Fruit fly (Drosophila melanogaster) whole organism, embryonic: Measurements from ENCODE around the gene Ank2.
A peak's percentile ranks its signal among the peaks of the same experiment; 100 is the strongest.

Experiments used
- Aef1 ChIP-seq: fragments of 200-800 bp; sonication (Bioruptor generic); IDR thresholded peaks from 3 replicates; pipeline ENCODE4 v1.3.6; 2022; ENCODE audit warnings: missing biosample characterization, missing genetic modification characterization
- Antp ChIP-seq: fragments of 200-800 bp; sonication (Bioruptor generic); optimal IDR thresholded peaks from 3 replicates; lab custom pipeline; 2016; ENCODE audit warnings: missing biosample characterization, missing genetic modification characterization
- Asciz ChIP-seq: fragments of 200-800 bp; sonication (Bioruptor generic); optimal IDR thresholded peaks from 2 replicates; lab custom pipeline; 2017; ENCODE audit warnings: missing biosample characterization, mild to moderate bottlenecking, missing genetic modification characterization, missing genetic modification reagents
- CG10147 ChIP-seq: fragments of 200-800 bp; sonication (Bioruptor generic); optimal IDR thresholded peaks from 2 replicates; lab custom pipeline; 2019; ENCODE audit warnings: missing biosample characterization, mild to moderate bottlenecking, missing genetic modification characterization, moderate library complexity
- CG11247 ChIP-seq: fragments of 200-800 bp; sonication (Bioruptor generic); IDR thresholded peaks from 2 replicates; pipeline ENCODE4 v1.3.6; 2022; ENCODE audit warnings: missing biosample characterization, missing genetic modification characterization
- CG11398 ChIP-seq: fragments of 200-800 bp; sonication (Bioruptor generic); optimal IDR thresholded peaks from 2 replicates; lab custom pipeline; 2016; ENCODE audit warnings: missing biosample characterization, missing genetic modification characterization
- CG11504 ChIP-seq: fragments of 200-800 bp; sonication (Bioruptor generic); optimal IDR thresholded peaks from 3 replicates; lab custom pipeline; 2019; ENCODE audit warnings: missing biosample characterization, mild to moderate bottlenecking, missing genetic modification characterization, moderate library complexity
- CG12391 ChIP-seq: fragments of 200-800 bp; sonication (Bioruptor generic); optimal IDR thresholded peaks from 3 replicates; lab custom pipeline; 2018; ENCODE audit warnings: missing biosample characterization, mild to moderate bottlenecking, missing genetic modification characterization, moderate library complexity
- CG12942 ChIP-seq: fragments of 200-800 bp; sonication (Bioruptor generic); optimal IDR thresholded peaks from 3 replicates; lab custom pipeline; 2016; ENCODE audit warnings: missing biosample characterization, missing genetic modification characterization
- CG13287 ChIP-seq: fragments of 200-800 bp; sonication (Bioruptor generic); IDR thresholded peaks from 2 replicates; pipeline ENCODE4 v1.3.6; 2022; ENCODE audit warnings: missing biosample characterization, missing genetic modification characterization; ENCODE audit not compliant: partially characterized antibody
- CG13624 ChIP-seq: fragments of 200-800 bp; sonication (Bioruptor generic); optimal IDR thresholded peaks from 2 replicates; lab custom pipeline; 2016; ENCODE audit warnings: missing biosample characterization, missing genetic modification characterization
- CG16863 ChIP-seq: fragments of 200-800 bp; sonication (Bioruptor generic); optimal IDR thresholded peaks from 3 replicates; lab custom pipeline; 2016; ENCODE audit warnings: missing biosample characterization, missing genetic modification characterization
- CG31441 ChIP-seq: fragments of 200-800 bp; sonication (Bioruptor generic); IDR thresholded peaks from 2 replicates; pipeline ENCODE4 v1.3.6; 2022; ENCODE audit warnings: missing biosample characterization, missing genetic modification characterization
- CG42726 ChIP-seq: fragments of 200-800 bp; sonication (Bioruptor generic); IDR thresholded peaks from 2 replicates; pipeline ENCODE4 v1.3.6; 2022; ENCODE audit warnings: missing biosample characterization, missing genetic modification characterization; ENCODE audit not compliant: partially characterized antibody
- CG4404 ChIP-seq: fragments of 200-800 bp; sonication (Bioruptor generic); IDR thresholded peaks from 2 replicates; pipeline ENCODE4 v1.3.6; 2022; ENCODE audit warnings: missing biosample characterization, missing genetic modification characterization
- CG5953 ChIP-seq: fragments of 200-800 bp; sonication (Bioruptor generic); IDR thresholded peaks from 2 replicates; pipeline ENCODE4 v1.3.6; 2022; ENCODE audit warnings: missing biosample characterization, missing genetic modification characterization
- CG6765 ChIP-seq: fragments of 200-800 bp; sonication (Bioruptor generic); optimal IDR thresholded peaks from 3 replicates; lab custom pipeline; 2017; ENCODE audit warnings: missing biosample characterization, mild to moderate bottlenecking, missing genetic modification characterization
- CG6791 ChIP-seq: fragments of 200-800 bp; sonication (Bioruptor generic); IDR thresholded peaks from 3 replicates; pipeline ENCODE4 v1.3.6; 2022; ENCODE audit warnings: missing biosample characterization, missing genetic modification characterization; ENCODE audit not compliant: partially characterized antibody
- CG6813 ChIP-seq: fragments of 200-800 bp; sonication (Bioruptor generic); optimal IDR thresholded peaks from 2 replicates; lab custom pipeline; 2017; ENCODE audit warnings: missing biosample characterization, missing genetic modification characterization, mild to moderate bottlenecking, moderate library complexity, missing genetic modification reagents
- CG7372 ChIP-seq: fragments of 200-800 bp; sonication (Bioruptor generic); IDR thresholded peaks from 2 replicates; pipeline ENCODE4 v1.3.6; 2022; ENCODE audit warnings: missing biosample characterization, missing genetic modification characterization
- CG7839 ChIP-seq: fragments of 200-800 bp; sonication (Bioruptor generic); optimal IDR thresholded peaks from 3 replicates; lab custom pipeline; 2018; ENCODE audit warnings: missing biosample characterization, mild to moderate bottlenecking, missing genetic modification characterization, moderate library complexity
- CG9215 ChIP-seq: fragments of 200-800 bp; sonication (Bioruptor generic); IDR thresholded peaks from 2 replicates; pipeline ENCODE4 v1.3.6; 2022; ENCODE audit warnings: missing biosample characterization, missing genetic modification characterization
- CG9437 ChIP-seq: fragments of 200-800 bp; sonication (Bioruptor generic); optimal IDR thresholded peaks from 2 replicates; lab custom pipeline; 2018; ENCODE audit warnings: missing biosample characterization, mild to moderate bottlenecking, missing genetic modification characterization
- Chrac-16 ChIP-seq: fragments of 200-800 bp; sonication (Bioruptor generic); optimal IDR thresholded peaks from 3 replicates; lab custom pipeline; 2016; ENCODE audit warnings: missing biosample characterization, missing genetic modification characterization
- CkIIα-i1 ChIP-seq: fragments of 200-800 bp; sonication (Bioruptor generic); IDR thresholded peaks from 2 replicates; pipeline ENCODE4 v1.3.6; 2022; ENCODE audit warnings: missing biosample characterization, missing genetic modification characterization
- Dfd ChIP-seq, 2 experiments: fragments of >200 bp; optimal IDR thresholded peaks; 2 replicates each; lab custom pipeline; 2017; ENCODE audit warnings: missing biosample characterization in 2 of 2, missing genetic modification characterization in 2 of 2
- Drgx ChIP-seq: fragments of 200-800 bp; sonication (Bioruptor generic); IDR thresholded peaks from 2 replicates; pipeline ENCODE4 v1.3.6; 2022; ENCODE audit warnings: missing biosample characterization, missing genetic modification characterization
- Hey ChIP-seq: fragments of 200-800 bp; sonication (Bioruptor generic); optimal IDR thresholded peaks from 3 replicates; lab custom pipeline; 2018; ENCODE audit warnings: missing biosample characterization, mild to moderate bottlenecking, missing genetic modification characterization
- HmgD ChIP-seq: fragments of 200-800 bp; sonication (Bioruptor generic); optimal IDR thresholded peaks from 3 replicates; lab custom pipeline; 2016; ENCODE audit warnings: missing biosample characterization, missing genetic modification characterization
- Jarid2 ChIP-seq: fragments of 200-800 bp; sonication (Bioruptor generic); optimal IDR thresholded peaks from 3 replicates; lab custom pipeline; 2017; ENCODE audit warnings: mild to moderate bottlenecking, missing biosample characterization, missing genetic modification reagents, missing genetic modification characterization
- Rx ChIP-seq: fragments of 200-800 bp; sonication (Bioruptor generic); IDR thresholded peaks from 2 replicates; pipeline ENCODE4 v1.3.6; 2022; ENCODE audit warnings: missing biosample characterization, missing genetic modification characterization
- Taf1 ChIP-seq: fragments of 200-800 bp; sonication (Bioruptor generic); IDR thresholded peaks from 2 replicates; pipeline ENCODE4 v1.3.6; 2022; ENCODE audit warnings: missing biosample characterization, missing genetic modification characterization
- ato ChIP-seq: fragments of 200-800 bp; sonication (Bioruptor generic); IDR thresholded peaks from 2 replicates; pipeline ENCODE4 v1.3.6; 2022; ENCODE audit warnings: missing biosample characterization, missing genetic modification characterization; ENCODE audit not compliant: partially characterized antibody
- bab2 ChIP-seq: fragments of 200-800 bp; sonication (Bioruptor generic); optimal IDR thresholded peaks from 2 replicates; lab custom pipeline; 2016; ENCODE audit warnings: missing biosample characterization, missing genetic modification characterization
- cad ChIP-seq: fragments of >200 bp; optimal IDR thresholded peaks from 2 replicates; lab custom pipeline; 2017; ENCODE audit warnings: missing biosample characterization, missing genetic modification characterization
- crol ChIP-seq: fragments of 200-800 bp; sonication (Bioruptor generic); IDR thresholded peaks from 2 replicates; pipeline ENCODE4 v1.3.6; 2022; ENCODE audit warnings: missing biosample characterization, missing genetic modification characterization
- dpn ChIP-seq, 2 experiments: fragments of 200-800 bp; sonication (Bioruptor generic); optimal IDR thresholded peaks; 3 replicates each; lab custom pipeline; 2016; ENCODE audit warnings: missing biosample characterization in 2 of 2, missing genetic modification characterization in 2 of 2
- fru ChIP-seq: fragments of >200 bp; optimal IDR thresholded peaks from 2 replicates; lab custom pipeline; 2017
- gfzf ChIP-seq: fragments of 200-800 bp; sonication (Bioruptor generic); optimal IDR thresholded peaks from 2 replicates; lab custom pipeline; 2016; ENCODE audit warnings: missing biosample characterization, mild to moderate bottlenecking, missing genetic modification characterization, moderate library complexity
- ind ChIP-seq: fragments of 200-800 bp; sonication (Bioruptor generic); optimal IDR thresholded peaks from 3 replicates; lab custom pipeline; 2016; ENCODE audit warnings: missing biosample characterization, missing genetic modification characterization
- inv ChIP-seq: fragments of 200-800 bp; sonication (Bioruptor generic); IDR thresholded peaks from 2 replicates; pipeline ENCODE4 v1.3.6; 2022; ENCODE audit warnings: missing biosample characterization, missing genetic modification characterization; ENCODE audit not compliant: partially characterized antibody
- jing ChIP-seq: fragments of 200-800 bp; sonication (Bioruptor generic); optimal IDR thresholded peaks from 2 replicates; lab custom pipeline; 2018; ENCODE audit warnings: missing biosample characterization, mild to moderate bottlenecking, missing genetic modification characterization
- kah ChIP-seq: fragments of 200-800 bp; sonication (Bioruptor generic); optimal IDR thresholded peaks from 2 replicates; lab custom pipeline; 2018; ENCODE audit warnings: missing biosample characterization, mild to moderate bottlenecking, missing genetic modification characterization
- ken ChIP-seq: fragments of 200-800 bp; sonication (Bioruptor generic); IDR thresholded peaks from 3 replicates; pipeline ENCODE4 v1.3.6; 2022; ENCODE audit warnings: missing biosample characterization, missing genetic modification characterization
- klu ChIP-seq: fragments of 200-800 bp; sonication (Bioruptor generic); IDR thresholded peaks from 2 replicates; pipeline ENCODE4 v1.3.6; 2022; ENCODE audit warnings: missing biosample characterization, missing genetic modification characterization
- knrl ChIP-seq: fragments of 200-800 bp; sonication (Bioruptor generic); IDR thresholded peaks from 3 replicates; pipeline ENCODE4 v1.3.6; 2022; ENCODE audit warnings: missing biosample characterization, missing genetic modification characterization; ENCODE audit not compliant: partially characterized antibody
- lmd ChIP-seq: fragments of 200-800 bp; sonication (Bioruptor generic); IDR thresholded peaks from 2 replicates; pipeline ENCODE4 v1.3.6; 2022; ENCODE audit warnings: missing biosample characterization, missing genetic modification characterization
- nau ChIP-seq: fragments of 200-800 bp; sonication (Bioruptor generic); optimal IDR thresholded peaks from 3 replicates; lab custom pipeline; 2017; ENCODE audit warnings: missing biosample characterization, mild to moderate bottlenecking, missing genetic modification characterization, missing genetic modification reagents
- nom ChIP-seq: fragments of 200-800 bp; sonication (Bioruptor generic); optimal IDR thresholded peaks from 2 replicates; lab custom pipeline; 2017; ENCODE audit warnings: missing biosample characterization, missing genetic modification characterization, mild to moderate bottlenecking, moderate library complexity, missing genetic modification reagents
- pros ChIP-seq: fragments of 200-800 bp; sonication (Bioruptor generic); optimal IDR thresholded peaks from 3 replicates; lab custom pipeline; 2019; ENCODE audit warnings: missing biosample characterization, mild to moderate bottlenecking, missing genetic modification characterization, moderate library complexity
- rib ChIP-seq: fragments of 200-800 bp; sonication (Bioruptor generic); IDR thresholded peaks from 2 replicates; pipeline ENCODE4 v1.3.6; 2022; ENCODE audit warnings: missing biosample characterization, missing genetic modification characterization
- z ChIP-seq: fragments of 200-800 bp; sonication (Bioruptor generic); IDR thresholded peaks from 3 replicates; pipeline ENCODE4 v1.3.6; 2022; ENCODE audit warnings: missing biosample characterization, missing genetic modification characterization

Ank2 gene

dm6 chr3L:7614226-7614625, 104.0 kb downstream of the Ank2 start (continued):
- no peak for TF ChIP-seq pros (GFP tag; lab: Kevin White, UChicago)
- no peak for TF ChIP-seq ken (GFP tag; lab: Robert Waterston, UW)
- TF ChIP-seq klu (GFP tag; lab: Robert Waterston, UW): no peak
- peak; percentile 62 for TF ChIP-seq ind (GFP tag; lab: Kevin White, UChicago)
- no peak for TF ChIP-seq rib (GFP tag; lab: Robert Waterston, UW)
- no peak for TF ChIP-seq knrl (GFP tag; lab: Robert Waterston, UW)
- TF ChIP-seq CG6791 (GFP tag; lab: Robert Waterston, UW): no peak
- TF ChIP-seq CG10147 (GFP tag; lab: Kevin White, UChicago): no peak
- no peak for TF ChIP-seq CG9215 (GFP tag; lab: Robert Waterston, UW)
- peak; percentile 14 for TF ChIP-seq CG6813 (GFP tag; lab: Kevin White, UChicago)
- no peak for TF ChIP-seq crol (GFP tag; lab: Robert Waterston, UW)
- no peak for TF ChIP-seq Taf1 (GFP tag; lab: Robert Waterston, UW)
- TF ChIP-seq cad (GFP tag; lab: Kevin White, UChicago): no peak
- TF ChIP-seq CG9437 (GFP tag; lab: Kevin White, UChicago): peak; percentile 22
- TF ChIP-seq CG6765 (GFP tag; lab: Kevin White, UChicago): no peak
- TF ChIP-seq CG7372 (GFP tag; lab: Robert Waterston, UW): peak; percentile 58; the same call in 1 of the 2 replicates
- TF ChIP-seq Dfd (GFP tag; optimal IDR thresholded peaks at IDR 0.05; lab: Kevin White, UChicago): no peak
- TF ChIP-seq Rx (GFP tag; lab: Robert Waterston, UW): no peak
- TF ChIP-seq CG7839: peak; percentile 56
- TF ChIP-seq kah (GFP tag; lab: Kevin White, UChicago): no peak
- no peak for TF ChIP-seq Jarid2
- TF ChIP-seq nau (GFP tag; lab: Kevin White, UChicago): no peak
- TF ChIP-seq CG31441 (GFP tag; lab: Robert Waterston, UW): peak; percentile 55; the same call in 1 of the 2 replicates
- no peak for TF ChIP-seq ato
- TF ChIP-seq inv (GFP tag; lab: Robert Waterston, UW): no peak
- no peak for TF ChIP-seq gfzf
- TF ChIP-seq CkIIα-i1 (GFP tag; lab: Robert Waterston, UW): no peak
- peak; percentile 36 for TF ChIP-seq bab2 (GFP tag; lab: Kevin White, UChicago)
- TF ChIP-seq lmd (GFP tag; lab: Robert Waterston, UW): no peak
- no peak for TF ChIP-seq CG13287 (GFP tag; lab: Robert Waterston, UW)
- peak; percentile 20 for TF ChIP-seq Antp (GFP tag; lab: Kevin White, UChicago)
- no peak for TF ChIP-seq CG16863 (GFP tag; lab: Kevin White, UChicago)
- no peak for TF ChIP-seq CG11247
- TF ChIP-seq CG5953 (GFP tag; lab: Robert Waterston, UW): no peak
- peak; percentile 36 for TF ChIP-seq Chrac-16 (GFP tag; lab: Kevin White, UChicago)
- TF ChIP-seq Hey (tag; lab: Kevin White, UChicago): no peak
- no peak for TF ChIP-seq CG4404 (GFP tag; lab: Robert Waterston, UW)
- TF ChIP-seq CG13624 (GFP tag; lab: Kevin White, UChicago): peak; percentile 8
- no peak for TF ChIP-seq CG11398 (GFP tag; lab: Kevin White, UChicago)
- peak; percentile 70 for TF ChIP-seq CG11504 (tag; lab: Kevin White, UChicago)
- no peak for TF ChIP-seq fru
- TF ChIP-seq nom (GFP tag; lab: Kevin White, UChicago): peak; percentile 2
- TF ChIP-seq dpn (GFP tag; optimal IDR thresholded peaks at IDR 0.05; lab: Kevin White, UChicago): peak; percentile 19 to 39
- TF ChIP-seq jing (GFP tag; lab: Kevin White, UChicago): peak; percentile 5
- no peak for TF ChIP-seq HmgD (GFP tag; lab: Kevin White, UChicago)
- TF ChIP-seq CG12391: peak; percentile 51
- no peak for TF ChIP-seq z (GFP tag; lab: Robert Waterston, UW)
- no peak for TF ChIP-seq CG42726
- TF ChIP-seq Asciz (GFP tag; lab: Kevin White, UChicago): no peak
- peak; percentile 39; the same call in 1 of the 2 replicates for TF ChIP-seq Drgx
- 0 out of 3 replicates have a peak, but pooled peaks have one; percentile 19 for TF ChIP-seq Aef1 (GFP tag; lab: Robert Waterston, UW)
- TF ChIP-seq CG12942 (GFP tag; lab: Kevin White, UChicago): no peak
